Worm (Caenorhabditis elegans): ENCODE results near the gene npl-4.1.

DNA sequence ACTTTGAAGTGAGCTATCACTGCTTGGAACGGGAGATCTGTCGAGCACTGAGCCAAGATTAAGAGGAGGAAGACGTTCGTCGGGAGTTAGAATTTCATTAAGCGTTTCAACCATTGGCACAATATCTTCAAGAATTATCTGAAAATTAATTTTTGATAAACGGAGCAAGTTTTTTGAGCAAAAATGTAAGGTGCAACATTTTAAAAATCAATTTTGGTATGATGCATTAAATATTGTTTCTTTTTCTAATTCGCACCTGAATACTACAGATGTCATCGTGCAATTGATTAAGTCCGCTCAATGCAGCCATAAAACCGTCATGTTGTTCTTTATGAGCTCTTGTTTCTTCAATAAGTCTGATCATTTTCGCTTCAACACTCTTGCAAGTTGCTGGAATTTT, 17.1 kb downstream of the npl-4.1 start, which contains the start of gene ddl-1:
- TF ChIP-seq nhr-12 (tag; optimal IDR thresholded peaks at IDR 0.05), result no peak
- no peak for TF ChIP-seq lin-13 (tag; optimal IDR thresholded peaks at IDR 0.05)
- no peak for TF ChIP-seq ces-1 (GFP tag; optimal IDR thresholded peaks at IDR 0.05)
